Fruit fly (Drosophila melanogaster) ovary, adult (tissue): ENCODE data around the gene Jupiter.

Experiments
- CG17801 ChIP-seq: fragments of 200-800 bp; optimal IDR thresholded peaks from 2 replicates; lab custom pipeline; 2019; ENCODE audit warnings: missing biosample characterization, mild to moderate bottlenecking, missing genetic modification characterization, moderate library complexity; ENCODE audit not compliant: partially characterized antibody

Jupiter gene

dm6 chr3R:11562326-11563109 lies 57.2 kb downstream of the Jupiter start:
- TF ChIP-seq CG17801 (GFP tag; lab: Kevin White, UChicago): peak; percentile 95

dm6 chr3R:11561648-11562047 lies 58.1 kb downstream of the Jupiter start:
- no peak for TF ChIP-seq CG17801 (GFP tag; lab: Kevin White, UChicago)

- TF ChIP-seq CG17801 (GFP tag; lab: Kevin White, UChicago): peak; percentile 69
Observed at dm6 chr3R:11557492-11557965, 62.2 kb downstream of the Jupiter start, which contains the start of gene CG10898. CG10898 (plus strand) TSS chr3R:11557776.

dm6 chr3R:11554982-11555381 lies 64.7 kb downstream of the Jupiter start:
- TF ChIP-seq CG17801 (GFP tag; lab: Kevin White, UChicago): no peak

- no peak for TF ChIP-seq CG17801 (GFP tag; lab: Kevin White, UChicago)
Observed at dm6 chr3R:11553845-11554244, 65.9 kb downstream of the Jupiter start, which contains the start of gene CG14708. CG14708 (plus strand) TSS chr3R:11554145.

- TF ChIP-seq CG17801 (GFP tag; lab: Kevin White, UChicago): no peak
Observed at dm6 chr3R:11551071-11551470, 68.6 kb downstream of the Jupiter start.

dm6 chr3R:11544150-11544549 lies 75.6 kb downstream of the Jupiter start:
- no peak for TF ChIP-seq CG17801 (GFP tag; lab: Kevin White, UChicago)

- no peak for TF ChIP-seq CG17801 (GFP tag; lab: Kevin White, UChicago)
Observed at dm6 chr3R:11542899-11543619, 76.6 kb downstream of the Jupiter start, which contains the start of gene dpr4. dpr4 (minus strand) TSS chr3R:11542949.
